Worm (Caenorhabditis elegans) whole organism, L4 larva: ENCODE data around the gene Y38E10A.14.

Experiments
- F26F4.8 ChIP-seq: fragments of 200-800 bp; sonication (Bioruptor generic); conservative IDR thresholded peaks from 2 replicates; pipeline ENCODE4 v1.3.6; 2022; ENCODE audit warnings: missing genetic modification characterization, missing compliant biosample characterization
- ZK546.5 ChIP-seq, 2 experiments: sonication (generic microtip); optimal IDR thresholded peaks; 2 replicates each; lab custom pipeline; 2017; ENCODE audit warnings: missing biosample characterization in 2 of 2, missing genetic modification characterization in 2 of 2
- ama-1 ChIP-seq: fragments of 150-350 bp; optimal IDR thresholded peaks from 2 replicates; lab custom pipeline; 2014; ENCODE audit warnings: inconsistent platforms, mixed read lengths
- hlh-30 ChIP-seq: sonication (generic microtip); optimal IDR thresholded peaks from 2 replicates; lab custom pipeline; 2017; ENCODE audit warnings: antibody characterized with exemption, mild to moderate bottlenecking, missing genetic modification characterization, missing compliant biosample characterization; ENCODE audit not compliant: insufficient read depth
- lin-15B ChIP-seq: fragments of 150-350 bp; sonication (generic microtip); optimal IDR thresholded peaks from 3 replicates; lab custom pipeline; 2014; ENCODE audit warnings: missing biosample characterization, missing genetic modification characterization
- nhr-237 ChIP-seq: sonication (generic microtip); optimal IDR thresholded peaks from 2 replicates; lab custom pipeline; 2017; ENCODE audit warnings: missing biosample characterization, missing genetic modification characterization
- nhr-77 ChIP-seq: fragments of 150-350 bp; optimal IDR thresholded peaks from 2 replicates; lab custom pipeline; 2014; ENCODE audit warnings: missing biosample characterization, missing genetic modification characterization
- pqm-1 ChIP-seq: sonication (generic microtip); optimal IDR thresholded peaks from 2 replicates; lab custom pipeline; 2017; ENCODE audit warnings: missing biosample characterization, missing genetic modification characterization
- snpc-4 ChIP-seq: fragments of 150-350 bp; optimal IDR thresholded peaks from 2 replicates; lab custom pipeline; 2014; ENCODE audit warnings: missing biosample characterization, missing genetic modification characterization
- unc-130 ChIP-seq: sonication (generic microtip); optimal IDR thresholded peaks from 2 replicates; lab custom pipeline; 2016; ENCODE audit warnings: missing genetic modification reagents, missing genetic modification characterization, missing compliant biosample characterization
- unc-62 ChIP-seq, 3 experiments: fragments of 150-350 bp in 1 of 3; sonication (generic microtip); optimal IDR thresholded peaks in 2 of 3; peaks in 1 of 3; 1 replicate in 1 of 3; 2 replicates in 2 of 3; lab custom pipeline; 2014 to 2017; ENCODE audit warnings: missing biosample characterization in 3 of 3, missing genetic modification characterization in 3 of 3, missing genetic modification reagents in 3 of 3, missing genotype in 1 of 3
- zfp-3 ChIP-seq: fragments of 200-800 bp; sonication (Bioruptor generic); conservative IDR thresholded peaks from 2 replicates; pipeline ENCODE4 v1.3.6; 2022; ENCODE audit warnings: missing genetic modification reagents, missing genetic modification characterization, missing compliant biosample characterization
- ztf-11 ChIP-seq: fragments of 150-350 bp; optimal IDR thresholded peaks from 2 replicates; lab custom pipeline; 2014; ENCODE audit warnings: missing biosample characterization, missing genetic modification characterization

ce11 chrII:12668874-12669273 is 44.5 kb upstream of the Y38E10A.14 start:
- no peak for TF ChIP-seq unc-62 (GFP tag; optimal IDR thresholded peaks at IDR 0.05 in 1 of 2; lab: Kevin White, UChicago)
- no peak for TF ChIP-seq unc-62 (tag; optimal IDR thresholded peaks at IDR 0.05; lab: Kevin White, UChicago)
- no peak for TF ChIP-seq zfp-3 (GFP tag; lab: Robert Waterston, UW)
- TF ChIP-seq hlh-30 = no peak
- TF ChIP-seq snpc-4 (tag; lab: Kevin White, UChicago) = no peak
- no peak for TF ChIP-seq ztf-11 (tag; lab: Kevin White, UChicago)
- TF ChIP-seq nhr-237 (tag; lab: Kevin White, UChicago) = no peak
- no peak for TF ChIP-seq lin-15B (tag; lab: Kevin White, UChicago)
- TF ChIP-seq F26F4.8 (GFP tag; lab: Robert Waterston, UW) = no peak
- TF ChIP-seq ZK546.5 (tag; optimal IDR thresholded peaks at IDR 0.05; lab: Kevin White, UChicago) = no peak
- no peak for TF ChIP-seq unc-130
- TF ChIP-seq nhr-77 (tag; lab: Kevin White, UChicago) = no peak
- TF ChIP-seq pqm-1 (tag; lab: Kevin White, UChicago) = no peak
- TF ChIP-seq ama-1 (lab: Kevin White, UChicago) = no peak
